Worm (Caenorhabditis elegans): ENCODE measurements around the gene F35H12.5.

The F35H12.5 gene

ce11 chrX:912990-913389, 5.2 kb upstream of the F35H12.5 start, which contains the start of gene F35H12.6:
F35H12.6 (plus strand) TSS chrX:913290.
- TF ChIP-seq F37D6.2 (tag; optimal IDR thresholded peaks at IDR 0.05) (no peak), Y105C5A.15 (GFP tag; IDR thresholded peaks at IDR 0.05) (no peak), pqm-1 (tag; optimal IDR thresholded peaks at IDR 0.05) (no peak), F44E2.7 (GFP tag; IDR thresholded peaks at IDR 0.05) (no peak), lsy-2 (tag; optimal IDR thresholded peaks at IDR 0.05) (no peak), nhr-41 (GFP tag; IDR thresholded peaks at IDR 0.05) (no peak), zip-2 (tag; optimal IDR thresholded peaks at IDR 0.05) (no peak), lin-1 (GFP tag; IDR thresholded peaks at IDR 0.05) (no peak), nhr-237 (tag; optimal IDR thresholded peaks at IDR 0.05) (no peak), rbr-2 (tag; optimal IDR thresholded peaks at IDR 0.05) (no peak), ztf-7 (tag; optimal IDR thresholded peaks at IDR 0.05) (no peak), spr-1 (tag; optimal IDR thresholded peaks at IDR 0.05) (no peak), sdz-12 (GFP tag; optimal IDR thresholded peaks at IDR 0.05) (no peak), mxl-2 (GFP tag; conservative IDR thresholded peaks at IDR 0.05) (no peak), snpc-1.2 (GFP tag; IDR thresholded peaks at IDR 0.05) (no peak), nhr-111 (GFP tag; optimal IDR thresholded peaks at IDR 0.05) (no peak)

ce11 chrX:915510-915909, 2.7 kb upstream of the F35H12.5 start, which contains the start of gene sel-12:
sel-12 (plus strand) TSS chrX:915867.
- TF ChIP-seq dpl-1 (GFP tag; optimal IDR thresholded peaks at IDR 0.05) (no peak), daf-16 (GFP tag; optimal IDR thresholded peaks at IDR 0.05) (no peak), daf-16 (tag; optimal IDR thresholded peaks at IDR 0.05) (peak; percentile 31), hlh-30 (tag; optimal IDR thresholded peaks at IDR 0.05; ENCODE audit: insufficient read depth) (peak; percentile 8), egl-43 (GFP tag; IDR thresholded peaks at IDR 0.05) (no peak), pha-4 (GFP tag; IDR thresholded peaks at IDR 0.05) (no peak), pha-4 (tag; optimal IDR thresholded peaks at IDR 0.05) (no peak), lim-7 (GFP tag; IDR thresholded peaks at IDR 0.05) (no peak), aha-1 (tag) (peak; percentile 99), rbr-2 (tag; optimal IDR thresholded peaks at IDR 0.05) (peak; percentile 4), unc-62 (GFP tag; optimal IDR thresholded peaks at IDR 0.05 in 1 of 2) (peak in 1 of 2 experiments; percentile 91), unc-62 (tag; optimal IDR thresholded peaks at IDR 0.05) (no peak), lsy-2 (tag; optimal IDR thresholded peaks at IDR 0.05) (peak in 1 of 2 experiments; percentile 25), hif-1 (tag; optimal IDR thresholded peaks at IDR 0.05) (peak in 1 of 2 experiments; percentile 87), ceh-44 (GFP tag; IDR thresholded peaks at IDR 0.05) (no peak), sdz-12 (GFP tag; optimal IDR thresholded peaks at IDR 0.05) (no peak)

ce11 chrX:924495-925008, 6.4 kb downstream of the F35H12.5 start, which contains the start of the genes pifk-1 and tbc-11:
pifk-1 (minus strand) TSS chrX:924511.
tbc-11 (plus strand) TSS chrX:924958.
- no peak for TF ChIP-seq zfp-2 (tag; optimal IDR thresholded peaks at IDR 0.05)
- no peak for TF ChIP-seq rbr-2 (tag; optimal IDR thresholded peaks at IDR 0.05)
- TF ChIP-seq dve-1 (tag; optimal IDR thresholded peaks at IDR 0.05; ENCODE audit: insufficient read depth), result peak; percentile 82
- TF ChIP-seq ceh-62 (tag; optimal IDR thresholded peaks at IDR 0.05), result no peak
- TF ChIP-seq egl-43 (GFP tag; IDR thresholded peaks at IDR 0.05), result no peak
- TF ChIP-seq daf-12 (tag; optimal IDR thresholded peaks at IDR 0.05), result no peak
- TF ChIP-seq dmd-6 (GFP tag; IDR thresholded peaks at IDR 0.05), result peak; percentile 40; the same call in 1 of the 2 replicates
- peak; percentile 39 for TF ChIP-seq nhr-25 (tag; optimal IDR thresholded peaks at IDR 0.05; ENCODE audit: borderline replicate concordance, insufficient read depth)
- peak; percentile 79 for TF ChIP-seq mes-2 (tag; optimal IDR thresholded peaks at IDR 0.05; ENCODE audit: poor library complexity, severe bottlenecking)
- TF ChIP-seq R02D3.7 (tag; optimal IDR thresholded peaks at IDR 0.05), result no peak
- no peak for TF ChIP-seq ztf-7 (tag; optimal IDR thresholded peaks at IDR 0.05)
- TF ChIP-seq nhr-6 (tag; optimal IDR thresholded peaks at IDR 0.05), result peak; percentile 26
- no peak for TF ChIP-seq ZK337.2 (GFP tag; IDR thresholded peaks at IDR 0.05)
- peak; percentile 80 for TF ChIP-seq lin-38 (GFP tag; IDR thresholded peaks at IDR 0.05)
- TF ChIP-seq hif-1 (tag; optimal IDR thresholded peaks at IDR 0.05), result peak in 1 of 2 experiments; percentile 46
- peak; percentile 46 for TF ChIP-seq nhr-77 (tag; optimal IDR thresholded peaks at IDR 0.05)
- no peak for TF ChIP-seq ceh-82 (tag; optimal IDR thresholded peaks at IDR 0.05)
- peak; percentile 40 for TF ChIP-seq lin-13 (GFP tag; optimal IDR thresholded peaks at IDR 0.05)
- 0 out of 2 replicates have a peak, but pooled peaks have one; percentile 14 for TF ChIP-seq hmg-1.1 (GFP tag; IDR thresholded peaks at IDR 0.05)
- peak; percentile 71 for TF ChIP-seq hlh-11 (tag; optimal IDR thresholded peaks at IDR 0.05)
- no peak for TF ChIP-seq daf-8 (GFP tag; IDR thresholded peaks at IDR 0.05)
- TF ChIP-seq dpl-1 (GFP tag; optimal IDR thresholded peaks at IDR 0.05), result peak; percentile 40
- TF ChIP-seq spr-1 (tag; optimal IDR thresholded peaks at IDR 0.05), result no peak
- TF ChIP-seq T26A8.4 (GFP tag; IDR thresholded peaks at IDR 0.05), result no peak
- peak; percentile 16 for TF ChIP-seq mxl-3 (GFP tag; optimal IDR thresholded peaks at IDR 0.05)

Measured in whole organism, L4 larva.